Fruit fly (Drosophila melanogaster) whole organism: Measurements from ENCODE around the gene CG8611.

Experiments used
- CG8478 ChIP-seq: fragments of >200 bp; optimal IDR thresholded peaks from 2 replicates; lab custom pipeline; 2018; ENCODE audit warnings: inconsistent platforms
- Dll ChIP-seq: fragments of >200 bp; optimal IDR thresholded peaks from 2 replicates; lab custom pipeline; 2017
- EcR ChIP-seq, 2 experiments: fragments of >200 bp; optimal IDR thresholded peaks; 2 replicates each; lab custom pipeline; 2017; ENCODE audit warnings: missing biosample characterization in 2 of 2, missing genetic modification characterization in 2 of 2, missing genetic modification reagents in 2 of 2
- pan ChIP-seq: fragments of >200 bp; optimal IDR thresholded peaks from 2 replicates; lab custom pipeline; 2017
- psq ChIP-seq: fragments of >200 bp; optimal IDR thresholded peaks from 2 replicates; lab custom pipeline; 2017

DNA sequence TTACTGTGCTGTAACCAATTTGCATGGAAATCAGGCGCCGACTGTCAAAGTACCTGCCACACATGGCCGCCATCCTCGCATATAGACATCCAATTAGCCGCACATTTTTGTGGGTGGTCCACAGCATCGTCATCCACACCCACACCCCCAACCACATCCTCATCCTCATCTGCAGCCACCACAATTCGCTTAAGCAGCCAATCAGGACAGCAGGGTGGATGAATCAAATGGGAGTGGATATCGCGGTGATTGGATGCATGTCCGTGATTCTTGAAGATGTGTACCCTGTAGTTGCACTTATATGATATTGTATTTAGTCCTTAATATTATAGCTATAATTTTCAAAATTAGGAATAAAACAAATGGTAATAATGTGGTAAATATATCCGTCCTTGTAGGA is 17.1 kb downstream of the CG8611 start:
- TF ChIP-seq pan (lab: Kevin White, UChicago) (no peak), psq (lab: Kevin White, UChicago) (no peak), Dll (lab: Kevin White, UChicago) (no peak), CG8478 (lab: Kevin White, UChicago) (no peak), EcR (GFP tag; optimal IDR thresholded peaks at IDR 0.05; lab: Kevin White, UChicago) (no peak)
